Fruit fly (Drosophila melanogaster) whole organism: ENCODE measurements around the gene CG14671.

Experiments used
- CG8478 ChIP-seq: fragments of >200 bp; optimal IDR thresholded peaks from 2 replicates; lab custom pipeline; 2018; ENCODE audit warnings: inconsistent platforms
- Dll ChIP-seq: fragments of >200 bp; optimal IDR thresholded peaks from 2 replicates; lab custom pipeline; 2017
- EcR ChIP-seq, 2 experiments: fragments of >200 bp; optimal IDR thresholded peaks; 2 replicates each; lab custom pipeline; 2017; ENCODE audit warnings: missing biosample characterization in 2 of 2, missing genetic modification characterization in 2 of 2, missing genetic modification reagents in 2 of 2
- pan ChIP-seq: fragments of >200 bp; optimal IDR thresholded peaks from 2 replicates; lab custom pipeline; 2017
- psq ChIP-seq: fragments of >200 bp; optimal IDR thresholded peaks from 2 replicates; lab custom pipeline; 2017
- usp ChIP-seq: fragments of >200 bp; optimal IDR thresholded peaks from 2 replicates; lab custom pipeline; 2017; ENCODE audit warnings: missing biosample characterization, missing genetic modification characterization, mixed read lengths

The CG14671 gene

dm6 chr3R:5564775-5565190 is at the start of gene CG14671, which contains the start of gene CG12746:
Gene CG14671, minus strand, starts transcription at chr3R:5564815.
Gene CG12746, plus strand, starts transcription at chr3R:5564865.
- TF ChIP-seq usp (GFP tag; lab: Kevin White, UChicago) (no peak), pan (lab: Kevin White, UChicago) (no peak), psq (lab: Kevin White, UChicago) (no peak), CG8478 (no peak), EcR (GFP tag; optimal IDR thresholded peaks at IDR 0.05; lab: Kevin White, UChicago) (no peak), Dll (lab: Kevin White, UChicago) (no peak)

dm6 chr3R:5613114-5613443 is 48.5 kb upstream of the CG14671 start, which contains the start of gene Atu:
Gene Atu, plus strand, starts transcription at chr3R:5613358.
- no peak for TF ChIP-seq Dll (lab: Kevin White, UChicago)
- no peak for TF ChIP-seq pan (lab: Kevin White, UChicago)

dm6 chr3R:5612372-5613113 is 47.9 kb upstream of the CG14671 start, which contains the start of gene Rga:
Gene Rga, minus strand, starts transcription at chr3R:5613112.
- TF ChIP-seq CG8478: no peak
- no peak for TF ChIP-seq usp (GFP tag; lab: Kevin White, UChicago)
- TF ChIP-seq pan (lab: Kevin White, UChicago): no peak
- TF ChIP-seq Dll (lab: Kevin White, UChicago): peak; percentile 11

dm6 chr3R:5611733-5612132 is 47.1 kb upstream of the CG14671 start:
- TF ChIP-seq EcR (GFP tag; optimal IDR thresholded peaks at IDR 0.05; lab: Kevin White, UChicago) (no peak), pan (lab: Kevin White, UChicago) (no peak), CG8478 (no peak), psq (lab: Kevin White, UChicago) (no peak), usp (GFP tag; lab: Kevin White, UChicago) (no peak), Dll (lab: Kevin White, UChicago) (no peak)

dm6 chr3R:5611167-5611566 is 46.6 kb upstream of the CG14671 start:
- no peak for TF ChIP-seq Dll (lab: Kevin White, UChicago)
- TF ChIP-seq psq (lab: Kevin White, UChicago): no peak
- TF ChIP-seq CG8478: no peak

- TF ChIP-seq EcR (GFP tag; optimal IDR thresholded peaks at IDR 0.05; lab: Kevin White, UChicago) (no peak), Dll (lab: Kevin White, UChicago) (no peak), CG8478 (no peak), usp (GFP tag; lab: Kevin White, UChicago) (no peak), psq (lab: Kevin White, UChicago) (no peak), pan (lab: Kevin White, UChicago) (no peak)
Measured at dm6 chr3R:5610656-5611055, 46.0 kb upstream of the CG14671 start.

dm6 chr3R:5608422-5608821 is 43.8 kb upstream of the CG14671 start:
- TF ChIP-seq usp (GFP tag; lab: Kevin White, UChicago) (no peak), Dll (lab: Kevin White, UChicago) (no peak), EcR (GFP tag; optimal IDR thresholded peaks at IDR 0.05; lab: Kevin White, UChicago) (no peak), pan (lab: Kevin White, UChicago) (no peak), CG8478 (no peak), psq (lab: Kevin White, UChicago) (no peak)

- TF ChIP-seq Dll (lab: Kevin White, UChicago): no peak
Measured at dm6 chr3R:5606477-5606876, 41.9 kb upstream of the CG14671 start, which contains the start of gene asl. Gene asl, minus strand, starts transcription at chr3R:5606543.

dm6 chr3R:5601044-5601523 is 36.5 kb upstream of the CG14671 start, which contains the start of the genes kra and SecS:
Gene kra, minus strand, starts transcription at chr3R:5601136.
Gene SecS, plus strand, starts transcription at chr3R:5601433.
- no peak for TF ChIP-seq usp (GFP tag; lab: Kevin White, UChicago)
- TF ChIP-seq CG8478: no peak
- no peak for TF ChIP-seq Dll (lab: Kevin White, UChicago)
- no peak for TF ChIP-seq psq (lab: Kevin White, UChicago)
- no peak for TF ChIP-seq EcR (GFP tag; optimal IDR thresholded peaks at IDR 0.05; lab: Kevin White, UChicago)
- TF ChIP-seq pan (lab: Kevin White, UChicago): no peak

dm6 chr3R:5600361-5601043 is 35.9 kb upstream of the CG14671 start:
- TF ChIP-seq Dll (lab: Kevin White, UChicago) (no peak), CG8478 (no peak)

- TF ChIP-seq EcR (GFP tag; optimal IDR thresholded peaks at IDR 0.05; lab: Kevin White, UChicago) (peak in 1 of 2 experiments; percentile 15), Dll (lab: Kevin White, UChicago) (no peak), psq (lab: Kevin White, UChicago) (no peak), pan (lab: Kevin White, UChicago) (no peak)
Measured at dm6 chr3R:5599521-5600360, 35.1 kb upstream of the CG14671 start.

- TF ChIP-seq Dll (lab: Kevin White, UChicago): no peak
- TF ChIP-seq pan (lab: Kevin White, UChicago): no peak
- no peak for TF ChIP-seq EcR (GFP tag; optimal IDR thresholded peaks at IDR 0.05; lab: Kevin White, UChicago)
- no peak for TF ChIP-seq usp (GFP tag; lab: Kevin White, UChicago)
- no peak for TF ChIP-seq CG8478
- TF ChIP-seq psq (lab: Kevin White, UChicago): no peak
Measured at dm6 chr3R:5594878-5595277, 30.3 kb upstream of the CG14671 start.
